Fruit fly (Drosophila melanogaster): ENCODE results near the gene ebd1.
A peak's percentile ranks its signal among the peaks of the same experiment; 100 is the strongest.

Gene ebd1

dm6 chr3L:700160-700917, 15.0 kb upstream of the ebd1 start:
- no peak for TF ChIP-seq CG11617 (GFP tag; optimal IDR thresholded peaks at IDR 0.05)
- no peak for TF ChIP-seq tj (GFP tag; optimal IDR thresholded peaks at IDR 0.05)
- no peak for TF ChIP-seq cic (GFP tag; optimal IDR thresholded peaks at IDR 0.05)
- no peak for TF ChIP-seq Mnt (GFP tag; optimal IDR thresholded peaks at IDR 0.05)
- no peak for TF ChIP-seq Crg-1 (GFP tag; optimal IDR thresholded peaks at IDR 0.05)
- no peak for TF ChIP-seq CG33017 (tag; optimal IDR thresholded peaks at IDR 0.05)
- TF ChIP-seq CG12768 (GFP tag; optimal IDR thresholded peaks at IDR 0.05), result no peak
- TF ChIP-seq CG7045 (GFP tag; optimal IDR thresholded peaks at IDR 0.05), result no peak
- no peak for TF ChIP-seq pad (GFP tag; optimal IDR thresholded peaks at IDR 0.05)
- no peak for TF ChIP-seq CG7101 (tag; optimal IDR thresholded peaks at IDR 0.05)
- TF ChIP-seq toe (GFP tag; optimal IDR thresholded peaks at IDR 0.05), result no peak
- no peak for TF ChIP-seq cnc (optimal IDR thresholded peaks at IDR 0.05)
- TF ChIP-seq bab1 (GFP tag; optimal IDR thresholded peaks at IDR 0.05), result no peak
- TF ChIP-seq CG5204 (GFP tag; optimal IDR thresholded peaks at IDR 0.05), result no peak

dm6 chr3L:699368-700150, 14.2 kb upstream of the ebd1 start:
- TF ChIP-seq pad (GFP tag; optimal IDR thresholded peaks at IDR 0.05), result no peak
- no peak for TF ChIP-seq CG33017 (tag; optimal IDR thresholded peaks at IDR 0.05)
- TF ChIP-seq CG5204 (GFP tag; optimal IDR thresholded peaks at IDR 0.05), result no peak
- no peak for TF ChIP-seq Hr96 (GFP tag; optimal IDR thresholded peaks at IDR 0.05)
- TF ChIP-seq ovo (GFP tag; optimal IDR thresholded peaks at IDR 0.05), result no peak
- TF ChIP-seq Crg-1 (GFP tag; optimal IDR thresholded peaks at IDR 0.05), result no peak
- TF ChIP-seq bab1 (GFP tag; optimal IDR thresholded peaks at IDR 0.05), result no peak
- TF ChIP-seq Mnt (GFP tag; optimal IDR thresholded peaks at IDR 0.05), result no peak
- TF ChIP-seq CG7045 (GFP tag; optimal IDR thresholded peaks at IDR 0.05), result no peak
- no peak for TF ChIP-seq cic (GFP tag; optimal IDR thresholded peaks at IDR 0.05)
- no peak for TF ChIP-seq cnc (optimal IDR thresholded peaks at IDR 0.05)

- TF ChIP-seq kay (GFP tag; ENCODE audit: borderline replicate concordance), result peak; percentile 39
- TF ChIP-seq CG14711 (tag; optimal IDR thresholded peaks at IDR 0.05), result no peak
Observed at dm6 chr3L:698748-699367, 13.5 kb upstream of the ebd1 start, which contains the start of gene CG13894. CG13894 (minus strand) TSS chr3L:699144.

- TF ChIP-seq CG14711 (tag; optimal IDR thresholded peaks at IDR 0.05), result no peak
- no peak for TF ChIP-seq Hr96 (GFP tag; optimal IDR thresholded peaks at IDR 0.05)
- no peak for TF ChIP-seq ovo (GFP tag; optimal IDR thresholded peaks at IDR 0.05)
- TF ChIP-seq bab1 (GFP tag; optimal IDR thresholded peaks at IDR 0.05), result no peak
- no peak for TF ChIP-seq toe (GFP tag; optimal IDR thresholded peaks at IDR 0.05)
- TF ChIP-seq CG7045 (GFP tag; optimal IDR thresholded peaks at IDR 0.05), result no peak
- no peak for TF ChIP-seq CG1620 (GFP tag; optimal IDR thresholded peaks at IDR 0.05)
- no peak for TF ChIP-seq tj (GFP tag; optimal IDR thresholded peaks at IDR 0.05)
- no peak for TF ChIP-seq kay (GFP tag; ENCODE audit: borderline replicate concordance)
- TF ChIP-seq pad (GFP tag; optimal IDR thresholded peaks at IDR 0.05), result no peak
- no peak for TF ChIP-seq CG7101 (tag; optimal IDR thresholded peaks at IDR 0.05)
- no peak for TF ChIP-seq Mnt (GFP tag; optimal IDR thresholded peaks at IDR 0.05)
- TF ChIP-seq CG5204 (GFP tag; optimal IDR thresholded peaks at IDR 0.05), result no peak
- TF ChIP-seq CG33017 (tag; optimal IDR thresholded peaks at IDR 0.05), result no peak
- no peak for TF ChIP-seq cic (GFP tag; optimal IDR thresholded peaks at IDR 0.05)
- no peak for TF ChIP-seq CG11617 (GFP tag; optimal IDR thresholded peaks at IDR 0.05)
Observed at dm6 chr3L:697724-698123, 12.4 kb upstream of the ebd1 start.

- TF ChIP-seq CG33017 (tag; optimal IDR thresholded peaks at IDR 0.05), result no peak
- no peak for TF ChIP-seq CG1620 (GFP tag; optimal IDR thresholded peaks at IDR 0.05)
- no peak for TF ChIP-seq cic (GFP tag; optimal IDR thresholded peaks at IDR 0.05)
Observed at dm6 chr3L:697055-697427, 11.7 kb upstream of the ebd1 start.

dm6 chr3L:696404-697054, 11.2 kb upstream of the ebd1 start:
- TF ChIP-seq kay (GFP tag; ENCODE audit: borderline replicate concordance), result peak; percentile 32
- TF ChIP-seq CG12768 (GFP tag; optimal IDR thresholded peaks at IDR 0.05), result peak; percentile 51
- TF ChIP-seq pad (GFP tag; optimal IDR thresholded peaks at IDR 0.05), result peak; percentile 11
- TF ChIP-seq bab1 (GFP tag; optimal IDR thresholded peaks at IDR 0.05), result no peak
- no peak for TF ChIP-seq CG1620 (GFP tag; optimal IDR thresholded peaks at IDR 0.05)
- peak; percentile 63 for TF ChIP-seq CG7045 (GFP tag; optimal IDR thresholded peaks at IDR 0.05)
- TF ChIP-seq CG7101 (tag; optimal IDR thresholded peaks at IDR 0.05), result peak; percentile 58
- no peak for TF ChIP-seq ovo (GFP tag; optimal IDR thresholded peaks at IDR 0.05)
- TF ChIP-seq CG14711 (tag; optimal IDR thresholded peaks at IDR 0.05), result peak; percentile 54
- TF ChIP-seq CG5204 (GFP tag; optimal IDR thresholded peaks at IDR 0.05), result peak; percentile 31
- TF ChIP-seq tj (GFP tag; optimal IDR thresholded peaks at IDR 0.05), result no peak
- peak; percentile 58 for TF ChIP-seq CG33017 (tag; optimal IDR thresholded peaks at IDR 0.05)
- no peak for TF ChIP-seq toe (GFP tag; optimal IDR thresholded peaks at IDR 0.05)
